Worm (Caenorhabditis elegans): ENCODE results near the gene mdt-8.

DNA sequence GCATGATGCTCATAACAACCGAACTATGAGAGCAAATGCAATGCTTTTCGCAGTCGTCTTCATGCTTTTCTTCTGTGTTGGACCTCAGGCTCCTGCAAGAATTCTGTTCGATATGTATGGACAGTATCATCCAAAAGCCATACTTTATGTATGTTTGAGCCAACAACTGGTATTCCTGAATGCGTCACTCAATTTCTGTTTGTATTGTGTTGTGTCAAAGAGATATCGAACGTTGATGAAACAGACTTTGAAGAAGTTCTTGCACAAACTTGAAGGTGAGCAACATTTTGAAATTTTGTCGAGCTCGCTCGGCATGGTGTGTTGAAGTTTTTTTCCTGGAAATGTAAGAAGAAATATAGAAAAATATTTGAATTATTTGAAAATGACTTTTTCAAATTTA is 20.7 kb downstream of the mdt-8 start:
- no peak for TF ChIP-seq ceh-16 (tag; optimal IDR thresholded peaks at IDR 0.05)
- no peak for TF ChIP-seq nhr-12 (tag; optimal IDR thresholded peaks at IDR 0.05)
- no peak for TF ChIP-seq crh-2 (tag; optimal IDR thresholded peaks at IDR 0.05)
- no peak for TF ChIP-seq nhr-237 (tag; optimal IDR thresholded peaks at IDR 0.05)
- TF ChIP-seq lin-13 (GFP tag; optimal IDR thresholded peaks at IDR 0.05) = no peak
- no peak for TF ChIP-seq mdl-1 (tag; optimal IDR thresholded peaks at IDR 0.05)
- TF ChIP-seq lin-39 (tag; optimal IDR thresholded peaks at IDR 0.05) = no peak
- TF ChIP-seq ztf-1 (GFP tag; conservative IDR thresholded peaks at IDR 0.05) = no peak
- no peak for TF ChIP-seq sma-9 (GFP tag; optimal IDR thresholded peaks at IDR 0.05)
- no peak for TF ChIP-seq sma-9 (tag; optimal IDR thresholded peaks at IDR 0.05)
- TF ChIP-seq ama-1 (optimal IDR thresholded peaks at IDR 0.05) = no peak
- TF ChIP-seq alr-1 (tag; optimal IDR thresholded peaks at IDR 0.05) = no peak

Measured in whole organism, L2 larva.